Fruit fly (Drosophila melanogaster) S2 (cell line): ENCODE results near the gene CG46244.

ENCODE experiments used
- CG8478 ChIP-seq: fragments of >200 bp; optimal IDR thresholded peaks from 2 replicates; lab custom pipeline; 2018
- CTCF ChIP-seq, 2 experiments: fragments of >200 bp; optimal IDR thresholded peaks; 2 replicates each; lab custom pipeline; 2018

- TF ChIP-seq CTCF (optimal IDR thresholded peaks at IDR 0.05; lab: Kevin White, UChicago) (no peak), CG8478 (lab: Kevin White, UChicago) (no peak)
These were observed 29.9 kb upstream of the CG46244 start for dm6 chr2L:19576299-19576971.
